Worm (Caenorhabditis elegans) whole organism, L1 larva: ENCODE results near the gene F36H12.9.

Source experiments
- C04F5.9 ChIP-seq: sonication (generic microtip); optimal IDR thresholded peaks from 2 replicates; lab custom pipeline; 2016; ENCODE audit warnings: missing genetic modification characterization, missing compliant biosample characterization
- ceh-8 ChIP-seq: fragments of 200-800 bp; sonication (Bioruptor generic); optimal IDR thresholded peaks from 2 replicates; lab custom pipeline; 2018; ENCODE audit warnings: mild to moderate bottlenecking, missing genetic modification characterization, moderate library complexity, missing compliant biosample characterization
- ceh-82 ChIP-seq, 3 experiments: fragments of 150-350 bp in 1 of 3; sonication (generic microtip) in 2 of 3; optimal IDR thresholded peaks; 2 replicates each; lab custom pipeline; 2014 to 2017; ENCODE audit warnings: missing biosample characterization in 3 of 3, missing genetic modification characterization in 3 of 3
- dpl-1 ChIP-seq, 3 experiments: fragments of 150-350 bp in 2 of 3; sonication (generic microtip) in 1 of 3; optimal IDR thresholded peaks; 2 replicates each; lab custom pipeline; 2014 to 2017; ENCODE audit warnings: missing biosample characterization in 3 of 3, missing genetic modification characterization in 3 of 3, missing genetic modification reagents in 3 of 3
- egl-13 ChIP-seq: sonication (generic microtip); optimal IDR thresholded peaks from 2 replicates; lab custom pipeline; 2016; ENCODE audit warnings: missing genotype, missing genetic modification reagents, missing genetic modification characterization, missing compliant biosample characterization
- lin-35 ChIP-seq, 2 experiments: fragments of 150-350 bp; optimal IDR thresholded peaks; 2 replicates each; lab custom pipeline; 2014; ENCODE audit warnings: missing biosample characterization in 2 of 2, missing genetic modification characterization in 2 of 2, missing genetic modification reagents in 2 of 2
- lsy-2 ChIP-seq, 2 experiments: fragments of 150-350 bp; optimal IDR thresholded peaks; 2 replicates each; lab custom pipeline; 2014; ENCODE audit warnings: missing biosample characterization in 2 of 2, missing genetic modification characterization in 2 of 2
- pqm-1 ChIP-seq: sonication (generic microtip); optimal IDR thresholded peaks from 3 replicates; lab custom pipeline; 2017; ENCODE audit warnings: missing biosample characterization, missing genetic modification characterization
- skn-1 ChIP-seq: fragments of 150-350 bp; optimal IDR thresholded peaks from 2 replicates; lab custom pipeline; 2014; ENCODE audit warnings: missing biosample characterization, missing genetic modification characterization
- tbx-2 ChIP-seq: sonication (generic microtip); optimal IDR thresholded peaks from 2 replicates; lab custom pipeline; 2016; ENCODE audit warnings: missing genetic modification characterization, missing compliant biosample characterization
- unc-86 ChIP-seq: sonication (generic microtip); optimal IDR thresholded peaks from 2 replicates; lab custom pipeline; 2016; ENCODE audit warnings: missing genetic modification characterization, missing compliant biosample characterization

ce11 chrIV:5272518-5272917 lies 15.7 kb downstream of the F36H12.9 start, which contains the start of gene F36H12.3:
- no peak for TF ChIP-seq lsy-2 (tag; optimal IDR thresholded peaks at IDR 0.05; lab: Kevin White, UChicago)
- TF ChIP-seq tbx-2 (tag; lab: Kevin White, UChicago) = no peak
- no peak for TF ChIP-seq ceh-82 (tag; optimal IDR thresholded peaks at IDR 0.05; lab: Kevin White, UChicago)
- TF ChIP-seq skn-1 (tag; lab: Kevin White, UChicago) = no peak
- no peak for TF ChIP-seq pqm-1 (tag; lab: Kevin White, UChicago)
- TF ChIP-seq dpl-1 (GFP tag; optimal IDR thresholded peaks at IDR 0.05; lab: Kevin White, UChicago) = no peak
- no peak for TF ChIP-seq unc-86
- no peak for TF ChIP-seq lin-35 (GFP tag; optimal IDR thresholded peaks at IDR 0.05; lab: Kevin White, UChicago)
- TF ChIP-seq ceh-8 (GFP tag; lab: Kevin White, UChicago) = no peak
- TF ChIP-seq egl-13 = no peak
- no peak for TF ChIP-seq C04F5.9 (tag; lab: Kevin White, UChicago)
